Worm (Caenorhabditis elegans): ENCODE measurements around the gene mrpl-20.

DNA sequence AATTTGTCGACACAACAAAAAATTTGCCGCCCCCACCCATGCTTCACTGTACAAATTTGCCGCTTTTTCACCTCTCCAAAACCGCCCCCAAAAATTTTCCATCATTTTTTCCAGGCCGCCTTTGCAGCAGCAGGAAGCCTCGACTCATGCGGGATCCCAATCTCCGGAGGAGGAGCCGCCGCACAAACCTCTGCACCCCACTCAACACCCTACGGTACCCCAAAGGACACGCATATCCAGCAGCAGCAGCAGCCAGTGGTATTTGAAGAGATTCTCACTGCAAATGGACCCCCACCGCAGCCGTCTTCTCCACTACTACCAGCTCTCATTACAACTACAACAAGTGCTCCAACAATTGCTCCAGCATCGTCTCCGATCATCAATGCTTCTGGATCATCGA lies 45.0 kb downstream of the mrpl-20 start:
- TF ChIP-seq lsy-2 (tag; optimal IDR thresholded peaks at IDR 0.05) (no peak), snpc-4 (tag; optimal IDR thresholded peaks at IDR 0.05) (no peak), T20F7.1 (GFP tag; optimal IDR thresholded peaks at IDR 0.05) (no peak)
